Worm (Caenorhabditis elegans) whole organism, mixed stage, embryonic: Measurements from ENCODE around the gene C04F5.2.

ENCODE experiments used
- M03D4.4 ChIP-seq: sonication (generic microtip); optimal IDR thresholded peaks from 2 replicates; lab custom pipeline; 2017; ENCODE audit warnings: mild to moderate bottlenecking, missing genetic modification characterization, missing compliant biosample characterization
- bed-3 ChIP-seq: fragments of 200-800 bp; sonication (Bioruptor generic); optimal IDR thresholded peaks from 3 replicates; lab custom pipeline; 2018; ENCODE audit warnings: mild to moderate bottlenecking, missing genetic modification characterization, moderate library complexity, missing compliant biosample characterization
- blmp-1 ChIP-seq: fragments of 150-350 bp; optimal IDR thresholded peaks from 2 replicates; lab custom pipeline; 2014; ENCODE audit warnings: missing biosample characterization, missing genetic modification characterization
- ceh-39 ChIP-seq: fragments of 150-350 bp; optimal IDR thresholded peaks from 2 replicates; lab custom pipeline; 2014; ENCODE audit warnings: missing biosample characterization, missing genetic modification characterization
- ceh-43 ChIP-seq: fragments of 200-800 bp; sonication (Bioruptor generic); optimal IDR thresholded peaks from 2 replicates; lab custom pipeline; 2018; ENCODE audit warnings: mild to moderate bottlenecking, missing genetic modification characterization, moderate library complexity, missing compliant biosample characterization
- ceh-83 ChIP-seq: fragments of 200-800 bp; sonication (Bioruptor generic); optimal IDR thresholded peaks from 2 replicates; lab custom pipeline; 2018; ENCODE audit warnings: mild to moderate bottlenecking, missing genetic modification characterization, missing compliant biosample characterization
- ces-1 ChIP-seq: fragments of 150-350 bp; optimal IDR thresholded peaks from 2 replicates; lab custom pipeline; 2014; ENCODE audit warnings: missing biosample characterization, missing genetic modification reagents, missing genetic modification characterization
- elt-1 ChIP-seq: sonication (generic microtip); optimal IDR thresholded peaks from 2 replicates; lab custom pipeline; 2017; ENCODE audit warnings: missing genetic modification characterization, mild to moderate bottlenecking, missing compliant biosample characterization, antibody characterized with exemption, moderate library complexity, borderline replicate concordance; ENCODE audit not compliant: insufficient read depth
- elt-3 ChIP-seq: fragments of 150-350 bp; optimal IDR thresholded peaks from 2 replicates; lab custom pipeline; 2014; ENCODE audit warnings: missing biosample characterization, missing genetic modification characterization
- flh-1 ChIP-seq: fragments of 200-800 bp; sonication (Bioruptor generic); optimal IDR thresholded peaks from 2 replicates; lab custom pipeline; 2018; ENCODE audit warnings: mild to moderate bottlenecking, missing genetic modification characterization, moderate library complexity, missing compliant biosample characterization
- ham-2 ChIP-seq: fragments of 200-800 bp; sonication (Bioruptor generic); optimal IDR thresholded peaks from 2 replicates; lab custom pipeline; 2018; ENCODE audit warnings: mild to moderate bottlenecking, missing genetic modification characterization, missing compliant biosample characterization
- hlh-1 ChIP-seq: fragments of 150-350 bp; optimal IDR thresholded peaks from 2 replicates; lab custom pipeline; 2014; ENCODE audit warnings: missing biosample characterization, missing genetic modification reagents, missing genetic modification characterization
- lin-13 ChIP-seq: fragments of 150-350 bp; optimal IDR thresholded peaks from 2 replicates; lab custom pipeline; 2014; ENCODE audit warnings: missing biosample characterization, missing genetic modification characterization
- lin-32 ChIP-seq: fragments of 200-800 bp; sonication (Bioruptor generic); optimal IDR thresholded peaks from 2 replicates; lab custom pipeline; 2018; ENCODE audit warnings: mild to moderate bottlenecking, missing genetic modification characterization, missing compliant biosample characterization
- lsy-2 ChIP-seq: fragments of 150-350 bp; optimal IDR thresholded peaks from 2 replicates; lab custom pipeline; 2014; ENCODE audit warnings: missing biosample characterization, missing genetic modification characterization
- mab-5 ChIP-seq: fragments of 150-350 bp; optimal IDR thresholded peaks from 2 replicates; lab custom pipeline; 2014; ENCODE audit warnings: missing biosample characterization, missing genetic modification characterization
- mep-1 ChIP-seq: fragments of 150-350 bp; optimal IDR thresholded peaks from 2 replicates; lab custom pipeline; 2017; ENCODE audit warnings: missing biosample characterization, missing genetic modification reagents, missing genetic modification characterization, inconsistent platforms
- mls-2 ChIP-seq: sonication (generic microtip); optimal IDR thresholded peaks from 2 replicates; lab custom pipeline; 2016; ENCODE audit warnings: mild to moderate bottlenecking, missing genetic modification characterization, moderate library complexity, missing compliant biosample characterization
- nhr-12 ChIP-seq: fragments of 150-350 bp; optimal IDR thresholded peaks from 2 replicates; lab custom pipeline; 2014; ENCODE audit warnings: missing biosample characterization, missing genetic modification characterization
- nhr-2 ChIP-seq: fragments of 150-350 bp; optimal IDR thresholded peaks from 2 replicates; lab custom pipeline; 2014; ENCODE audit warnings: missing biosample characterization, missing genetic modification characterization
- nhr-237 ChIP-seq: fragments of 150-350 bp; optimal IDR thresholded peaks from 2 replicates; lab custom pipeline; 2014; ENCODE audit warnings: missing biosample characterization, missing genetic modification characterization
- nhr-28 ChIP-seq: fragments of 150-350 bp; optimal IDR thresholded peaks from 2 replicates; lab custom pipeline; 2014; ENCODE audit warnings: missing biosample characterization, missing genetic modification characterization
- nhr-76 ChIP-seq: sonication (generic microtip); optimal IDR thresholded peaks from 2 replicates; lab custom pipeline; 2017; ENCODE audit warnings: missing biosample characterization, missing genetic modification characterization
- pha-4 ChIP-seq: fragments of 150-350 bp; optimal IDR thresholded peaks from 2 replicates; lab custom pipeline; 2018; ENCODE audit warnings: missing biosample characterization, missing genetic modification reagents, missing genetic modification characterization
- unc-120 ChIP-seq: sonication (generic microtip); optimal IDR thresholded peaks from 2 replicates; lab custom pipeline; 2017; ENCODE audit warnings: missing genetic modification characterization, missing compliant biosample characterization; ENCODE audit not compliant: poor library complexity, severe bottlenecking
- unc-39 ChIP-seq: fragments of 150-350 bp; optimal IDR thresholded peaks from 2 replicates; lab custom pipeline; 2014; ENCODE audit warnings: missing biosample characterization, missing genetic modification characterization
- unc-62 ChIP-seq: fragments of 150-350 bp; optimal IDR thresholded peaks from 2 replicates; lab custom pipeline; 2014; ENCODE audit warnings: missing biosample characterization, missing genetic modification reagents, missing genetic modification characterization
- zip-8 ChIP-seq: fragments of 150-350 bp; optimal IDR thresholded peaks from 2 replicates; lab custom pipeline; 2014; ENCODE audit warnings: missing biosample characterization, missing genetic modification characterization
- ztf-11 ChIP-seq: fragments of 150-350 bp; optimal IDR thresholded peaks from 2 replicates; lab custom pipeline; 2014; ENCODE audit warnings: missing biosample characterization, missing genetic modification characterization

The C04F5.2 gene

DNA sequence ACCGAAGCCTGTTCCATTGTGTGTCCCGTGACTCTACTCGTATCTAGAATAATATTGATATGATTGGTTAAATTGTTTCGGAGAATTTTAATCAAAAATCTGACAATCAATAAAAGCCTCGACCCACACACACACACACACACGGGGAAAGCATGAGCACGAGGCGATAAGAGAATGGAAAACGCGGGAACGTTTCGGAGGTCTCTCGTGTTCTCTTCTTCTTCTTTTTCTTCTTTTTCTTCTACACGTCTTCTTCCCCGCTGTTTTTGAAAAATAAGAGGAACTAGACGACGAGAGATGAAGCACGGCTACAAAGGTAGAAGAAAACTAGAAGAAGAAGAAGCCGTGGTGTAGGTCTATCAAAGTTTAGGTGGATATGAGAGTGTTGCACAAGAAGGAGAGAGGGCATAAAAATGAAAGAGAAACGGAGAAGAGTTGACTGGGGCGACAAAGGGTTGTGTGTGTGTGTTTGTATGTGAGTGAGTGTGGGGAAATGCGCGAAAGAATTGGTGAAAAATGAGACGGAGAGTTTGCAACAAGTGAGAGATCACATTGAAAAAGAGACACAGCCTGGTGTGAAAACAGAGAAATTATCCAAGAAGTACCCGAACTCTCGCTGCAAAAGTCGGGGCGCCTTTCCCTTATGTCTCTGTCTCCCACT is 32.0 kb downstream of the C04F5.2 start, which contains the start of gene mlk-1:
Gene mlk-1, minus strand, starts transcription at position 51 of the 661 bp plus-strand sequence.
- TF ChIP-seq ceh-83 (GFP tag; lab: Kevin White, UChicago) (no peak), ceh-39 (tag; lab: Kevin White, UChicago) (no peak), lin-13 (tag; lab: Kevin White, UChicago) (no peak), unc-120 (tag; lab: Kevin White, UChicago) (peak; percentile 48), lsy-2 (tag; lab: Kevin White, UChicago) (no peak), mep-1 (tag; lab: Kevin White, UChicago) (peak; percentile 28), mls-2 (peak; percentile 41), elt-1 (tag; lab: Kevin White, UChicago) (no peak), ces-1 (peak; percentile 17), ham-2 (GFP tag; lab: Kevin White, UChicago) (peak; percentile 66), nhr-237 (tag; lab: Kevin White, UChicago) (peak; percentile 36)

- TF ChIP-seq unc-39 (tag; lab: Kevin White, UChicago) (no peak), ceh-83 (GFP tag; lab: Kevin White, UChicago) (no peak), hlh-1 (no peak), nhr-28 (tag; lab: Kevin White, UChicago) (no peak), nhr-76 (tag; lab: Kevin White, UChicago) (no peak), lin-13 (tag; lab: Kevin White, UChicago) (no peak), mep-1 (tag; lab: Kevin White, UChicago) (no peak), nhr-12 (tag; lab: Kevin White, UChicago) (no peak), unc-62 (no peak), ham-2 (GFP tag; lab: Kevin White, UChicago) (no peak), unc-120 (tag; lab: Kevin White, UChicago) (no peak), nhr-2 (no peak), M03D4.4 (no peak), nhr-237 (tag; lab: Kevin White, UChicago) (no peak), blmp-1 (no peak), lin-32 (GFP tag; lab: Kevin White, UChicago) (no peak), elt-3 (tag; lab: Kevin White, UChicago) (no peak), bed-3 (GFP tag; lab: Kevin White, UChicago) (no peak), mab-5 (tag; lab: Kevin White, UChicago) (no peak)
Observed at ce11 chrV:5053335-5053734, 43.6 kb downstream of the C04F5.2 start, which contains the start of gene cwp-4. Gene cwp-4, plus strand, starts transcription at chrV:5053635.

ce11 chrV:5052233-5052632 is 44.7 kb downstream of the C04F5.2 start, which contains the start of gene K11D12.12:
Gene K11D12.12, plus strand, starts transcription at chrV:5052261.
- TF ChIP-seq flh-1 (GFP tag; lab: Kevin White, UChicago): no peak
- no peak for TF ChIP-seq M03D4.4
- TF ChIP-seq mep-1 (tag; lab: Kevin White, UChicago): no peak
- no peak for TF ChIP-seq ham-2 (GFP tag; lab: Kevin White, UChicago)
- no peak for TF ChIP-seq unc-120 (tag; lab: Kevin White, UChicago)
- no peak for TF ChIP-seq nhr-76 (tag; lab: Kevin White, UChicago)
- TF ChIP-seq blmp-1: no peak
- TF ChIP-seq ceh-39 (tag; lab: Kevin White, UChicago): no peak
- no peak for TF ChIP-seq elt-3 (tag; lab: Kevin White, UChicago)
- no peak for TF ChIP-seq bed-3 (GFP tag; lab: Kevin White, UChicago)
- TF ChIP-seq ceh-43 (GFP tag; lab: Kevin White, UChicago): no peak
- TF ChIP-seq zip-8 (tag; lab: Kevin White, UChicago): no peak
- TF ChIP-seq lin-13 (tag; lab: Kevin White, UChicago): no peak
- TF ChIP-seq mls-2: no peak
- no peak for TF ChIP-seq nhr-237 (tag; lab: Kevin White, UChicago)
- no peak for TF ChIP-seq lsy-2 (tag; lab: Kevin White, UChicago)
- TF ChIP-seq, all 35 proteins: peak for 0

ce11 chrV:5050073-5050599 is 46.8 kb downstream of the C04F5.2 start:
- no peak for TF ChIP-seq nhr-12 (tag; lab: Kevin White, UChicago)
- TF ChIP-seq nhr-28 (tag; lab: Kevin White, UChicago): no peak
- no peak for TF ChIP-seq elt-3 (tag; lab: Kevin White, UChicago)
- no peak for TF ChIP-seq pha-4
- no peak for TF ChIP-seq flh-1 (GFP tag; lab: Kevin White, UChicago)
- TF ChIP-seq ztf-11: no peak
- no peak for TF ChIP-seq nhr-2
- TF ChIP-seq unc-120 (tag; lab: Kevin White, UChicago): no peak
